Fruit fly (Drosophila melanogaster): ENCODE data around the gene Ak3.
A peak's percentile ranks its signal among the peaks of the same experiment; 100 is the strongest.

The Ak3 gene

DNA sequence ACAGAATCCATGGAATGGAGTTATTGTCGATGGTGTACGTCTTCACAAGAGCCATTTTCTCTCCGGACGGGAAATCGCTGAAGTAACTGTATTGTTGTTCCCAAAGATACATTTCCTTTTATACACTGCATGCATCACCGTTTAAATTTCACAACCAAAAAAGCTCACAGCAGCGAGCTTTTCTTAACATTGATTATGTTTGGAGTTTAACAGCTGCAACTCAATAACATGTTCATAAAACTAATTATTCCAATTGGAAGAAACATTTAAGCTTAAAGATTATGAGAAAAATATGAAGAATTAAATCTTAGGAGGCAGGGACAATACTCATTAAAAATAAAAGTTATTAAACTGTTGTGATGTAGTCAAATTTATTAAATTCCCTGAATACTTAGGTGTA is 10.2 kb downstream of the Ak3 start, which contains the start of gene CG14695:
TSS of gene CG14695 (minus strand) at position 101 of the 400 bp plus-strand sequence.
- TF ChIP-seq CG14655 (GFP tag; optimal IDR thresholded peaks at IDR 0.05) (no peak), CG4496 (GFP tag; IDR thresholded peaks at IDR 0.05) (no peak), CG34367 (tag; optimal IDR thresholded peaks at IDR 0.05) (no peak), EcR (GFP tag; optimal IDR thresholded peaks at IDR 0.05) (no peak), gl (tag; optimal IDR thresholded peaks at IDR 0.05) (no peak), CG32121 (GFP tag; IDR thresholded peaks at IDR 0.05) (no peak), Pif1B (GFP tag; optimal IDR thresholded peaks at IDR 0.05) (no peak), CG8159 (tag; optimal IDR thresholded peaks at IDR 0.05) (no peak), CG13204 (GFP tag; optimal IDR thresholded peaks at IDR 0.05) (no peak)

dm6 chr3R:10878628-10879027 is 10.8 kb downstream of the Ak3 start:
- TF ChIP-seq CG12605 (GFP tag; IDR thresholded peaks at IDR 0.05) (no peak), Ets98B (GFP tag; IDR thresholded peaks at IDR 0.05) (no peak), CG32121 (GFP tag; IDR thresholded peaks at IDR 0.05) (no peak), CG13204 (GFP tag; optimal IDR thresholded peaks at IDR 0.05) (no peak), fd96Ca (GFP tag; IDR thresholded peaks at IDR 0.05) (no peak)

dm6 chr3R:10877808-10878207 is 11.6 kb downstream of the Ak3 start:
- no peak for TF ChIP-seq CG13204 (GFP tag; optimal IDR thresholded peaks at IDR 0.05)

- TF ChIP-seq rn (GFP tag; IDR thresholded peaks at IDR 0.05) = peak; percentile 36; the same call in 1 of the 2 replicates
- TF ChIP-seq Pif1B (GFP tag; optimal IDR thresholded peaks at IDR 0.05) = peak; percentile 62
- peak; percentile 82 for TF ChIP-seq CG32121 (GFP tag; IDR thresholded peaks at IDR 0.05)
- TF ChIP-seq CG13204 (GFP tag; optimal IDR thresholded peaks at IDR 0.05) = peak; percentile 13
- peak; percentile 64 for TF ChIP-seq Snoo (tag; optimal IDR thresholded peaks at IDR 0.05)
- no peak for TF ChIP-seq EcR (GFP tag; optimal IDR thresholded peaks at IDR 0.05)
- TF ChIP-seq CG14655 (GFP tag; optimal IDR thresholded peaks at IDR 0.05) = peak; percentile 61
- peak; percentile 33 for TF ChIP-seq CG8301 (tag; optimal IDR thresholded peaks at IDR 0.05)
- TF ChIP-seq CG12605 (GFP tag; IDR thresholded peaks at IDR 0.05) = peak; percentile 50
- peak; percentile 53 for TF ChIP-seq CG15710 (tag; optimal IDR thresholded peaks at IDR 0.05)
- peak; percentile 82 for TF ChIP-seq D1 (tag; optimal IDR thresholded peaks at IDR 0.05)
- TF ChIP-seq CG34367 (tag; optimal IDR thresholded peaks at IDR 0.05) = no peak
- TF ChIP-seq Pif1A (GFP tag; optimal IDR thresholded peaks at IDR 0.05) = peak; percentile 64
- peak; percentile 50 for TF ChIP-seq CG17806 (tag; optimal IDR thresholded peaks at IDR 0.05)
- peak; percentile 73 for TF ChIP-seq CG8159 (tag; optimal IDR thresholded peaks at IDR 0.05)
- TF ChIP-seq Ets98B (GFP tag; IDR thresholded peaks at IDR 0.05) = peak; percentile 90
- TF ChIP-seq CG4496 (GFP tag; IDR thresholded peaks at IDR 0.05) = peak; percentile 88
- TF ChIP-seq gl (tag; optimal IDR thresholded peaks at IDR 0.05) = peak; percentile 17
- peak; percentile 71 for TF ChIP-seq CG10348 (GFP tag; IDR thresholded peaks at IDR 0.05)
- TF ChIP-seq fd96Ca (GFP tag; IDR thresholded peaks at IDR 0.05) = peak; percentile 91
- peak; percentile 61 for TF ChIP-seq CG9948 (tag; optimal IDR thresholded peaks at IDR 0.05)
These were observed 13.6 kb downstream of the Ak3 start, which contains the start of gene Sodh2 for dm6 chr3R:10875515-10876434. Gene Sodh2 (plus strand): TSS chr3R:10876384.

DNA sequence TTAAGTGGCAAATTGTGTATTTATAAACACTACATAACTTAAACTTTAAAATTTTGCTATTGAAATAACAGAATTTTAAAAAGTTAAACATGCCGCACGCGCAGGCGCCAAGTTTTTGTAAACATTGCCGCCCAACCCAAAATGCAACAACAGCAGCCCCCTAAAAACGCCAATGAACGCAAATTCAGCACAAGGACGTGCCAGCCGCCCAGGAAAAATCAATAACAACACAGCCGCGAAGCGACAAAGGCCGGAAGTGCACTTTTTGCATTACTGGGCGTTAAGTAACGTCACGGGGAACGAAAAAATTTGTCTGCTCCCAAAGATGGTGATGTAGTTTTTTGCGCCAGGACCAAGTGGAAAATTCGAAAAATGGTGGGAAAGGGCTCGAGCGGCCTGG is 16.6 kb downstream of the Ak3 start, which contains the start of gene CG4596:
TSS of gene CG4596 (plus strand) at position 219 of the 400 bp plus-strand sequence.
- TF ChIP-seq CG4496 (GFP tag; IDR thresholded peaks at IDR 0.05) (no peak), CG10348 (GFP tag; IDR thresholded peaks at IDR 0.05) (no peak), fd96Ca (GFP tag; IDR thresholded peaks at IDR 0.05) (no peak), D1 (tag; optimal IDR thresholded peaks at IDR 0.05) (no peak), CG14655 (GFP tag; optimal IDR thresholded peaks at IDR 0.05) (no peak), CG12605 (GFP tag; IDR thresholded peaks at IDR 0.05) (no peak), gl (tag; optimal IDR thresholded peaks at IDR 0.05) (no peak), CG13204 (GFP tag; optimal IDR thresholded peaks at IDR 0.05) (no peak), CG9948 (tag; optimal IDR thresholded peaks at IDR 0.05) (no peak), Pif1A (GFP tag; optimal IDR thresholded peaks at IDR 0.05) (no peak), CG8159 (tag; optimal IDR thresholded peaks at IDR 0.05) (no peak)

DNA sequence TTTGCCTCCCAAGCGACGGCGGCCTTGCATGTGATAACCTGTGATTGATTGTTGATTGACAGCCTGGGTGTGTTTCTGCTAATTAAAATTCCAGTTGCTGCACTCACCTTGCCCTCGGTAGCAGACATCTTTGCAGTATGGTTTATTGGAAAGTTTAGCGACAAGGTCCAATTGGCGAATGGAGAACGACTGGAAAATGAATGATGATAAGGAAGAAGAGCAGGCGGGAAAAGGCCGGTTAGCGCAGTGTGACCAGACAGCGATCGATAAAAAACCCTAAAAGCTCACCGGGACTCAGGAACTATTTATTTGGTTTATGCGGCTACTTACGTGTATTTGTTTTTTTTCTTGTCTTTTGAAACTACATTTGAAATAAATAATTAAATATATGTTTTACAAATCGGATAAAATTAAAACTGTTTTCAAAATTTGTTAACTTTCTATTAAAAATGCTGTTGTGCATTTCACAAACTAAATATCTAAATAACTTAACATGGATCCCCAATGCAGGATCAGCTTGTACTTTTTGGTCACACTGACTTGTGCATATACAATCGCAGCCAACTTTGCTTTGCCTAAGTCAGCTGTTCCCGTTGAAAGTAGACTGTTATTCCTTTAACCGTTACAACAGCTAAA is 17.1 kb downstream of the Ak3 start, which contains the start of gene Fdh:
TSS of gene Fdh (minus strand) at position 234 of the 636 bp plus-strand sequence.
- TF ChIP-seq CG15710 (tag; optimal IDR thresholded peaks at IDR 0.05) (peak; percentile 64), fd96Ca (GFP tag; IDR thresholded peaks at IDR 0.05) (no peak), CG8159 (tag; optimal IDR thresholded peaks at IDR 0.05) (peak; percentile 64), CG10348 (GFP tag; IDR thresholded peaks at IDR 0.05) (no peak), Snoo (tag; optimal IDR thresholded peaks at IDR 0.05) (peak; percentile 46), CG4496 (GFP tag; IDR thresholded peaks at IDR 0.05) (peak; percentile 55; the same call in 2 of the 3 replicates), gl (tag; optimal IDR thresholded peaks at IDR 0.05) (no peak), EcR (GFP tag; optimal IDR thresholded peaks at IDR 0.05) (no peak), rn (GFP tag; IDR thresholded peaks at IDR 0.05) (no peak), CG8301 (tag; optimal IDR thresholded peaks at IDR 0.05) (peak; percentile 46), CG14655 (GFP tag; optimal IDR thresholded peaks at IDR 0.05) (no peak), CG12605 (GFP tag; IDR thresholded peaks at IDR 0.05) (no peak), CG34367 (tag; optimal IDR thresholded peaks at IDR 0.05) (no peak), CG9948 (tag; optimal IDR thresholded peaks at IDR 0.05) (peak; percentile 31), Ets98B (GFP tag; IDR thresholded peaks at IDR 0.05) (peak; percentile 31; the same call in 1 of the 2 replicates), Pif1A (GFP tag; optimal IDR thresholded peaks at IDR 0.05) (no peak), Pif1B (GFP tag; optimal IDR thresholded peaks at IDR 0.05) (peak; percentile 38), D1 (tag; optimal IDR thresholded peaks at IDR 0.05) (no peak), CG17806 (tag; optimal IDR thresholded peaks at IDR 0.05) (peak; percentile 40), CG32121 (GFP tag; IDR thresholded peaks at IDR 0.05) (0 out of 2 replicates have a peak, but pooled peaks have one; percentile 13), CG13204 (GFP tag; optimal IDR thresholded peaks at IDR 0.05) (no peak)

All from whole organism, pupa.